Fruit fly (Drosophila melanogaster) whole organism, prepupa: ENCODE results near the gene CG18418.
A peak's percentile ranks its signal among the peaks of the same experiment; 100 is the strongest.

ENCODE experiments used
- CG11902 ChIP-seq: fragments of 200-800 bp; sonication (Bioruptor generic); optimal IDR thresholded peaks from 3 replicates; lab custom pipeline; 2016; ENCODE audit warnings: missing biosample characterization, missing genetic modification characterization
- CG6163 ChIP-seq: fragments of 200-800 bp; sonication (Bioruptor generic); IDR thresholded peaks from 3 replicates; pipeline ENCODE4 v1.3.6; 2022; ENCODE audit warnings: missing biosample characterization, missing genetic modification characterization
- CG6792 ChIP-seq: fragments of 200-800 bp; sonication (Bioruptor generic); optimal IDR thresholded peaks from 3 replicates; lab custom pipeline; 2016; ENCODE audit warnings: missing biosample characterization, missing genetic modification characterization
- CG8319 ChIP-seq: fragments of 200-800 bp; sonication (Bioruptor generic); optimal IDR thresholded peaks from 3 replicates; lab custom pipeline; 2016; ENCODE audit warnings: missing biosample characterization, missing genetic modification characterization
- Eip78C ChIP-seq: fragments of 200-800 bp; sonication (Bioruptor generic); peaks from one replicate; lab custom pipeline; 2016; ENCODE audit warnings: missing biosample characterization, missing genetic modification characterization
- Ets21C ChIP-seq: fragments of 200-800 bp; sonication (Bioruptor generic); optimal IDR thresholded peaks from 3 replicates; lab custom pipeline; 2016; ENCODE audit warnings: missing biosample characterization, missing genetic modification characterization
- Gug ChIP-seq: fragments of 200-800 bp; sonication (Bioruptor generic); IDR thresholded peaks from 2 replicates; pipeline ENCODE4 v1.3.6; 2022; ENCODE audit warnings: missing biosample characterization, missing genetic modification characterization
- OdsH ChIP-seq: fragments of 200-800 bp; sonication (Bioruptor generic); optimal IDR thresholded peaks from 3 replicates; lab custom pipeline; 2016; ENCODE audit warnings: missing biosample characterization, missing genetic modification characterization
- pdm3 ChIP-seq: fragments of 200-800 bp; sonication (Bioruptor generic); optimal IDR thresholded peaks from 3 replicates; lab custom pipeline; 2016; ENCODE audit warnings: missing biosample characterization, missing genetic modification characterization
- salr ChIP-seq, 2 experiments: fragments of 200-800 bp; sonication (Bioruptor generic); optimal IDR thresholded peaks; 3 replicates each; lab custom pipeline; 2016 to 2018; ENCODE audit warnings: missing biosample characterization in 2 of 2, missing genetic modification characterization in 2 of 2, mild to moderate bottlenecking in 1 of 2
- vri ChIP-seq: fragments of 200-800 bp; sonication (Bioruptor generic); optimal IDR thresholded peaks from 3 replicates; lab custom pipeline; 2016; ENCODE audit warnings: missing biosample characterization, mild to moderate bottlenecking, missing genetic modification characterization

- TF ChIP-seq OdsH (GFP tag; lab: Kevin White, UChicago) (no peak), Gug (GFP tag; lab: Robert Waterston, UW) (no peak), vri (GFP tag; lab: Kevin White, UChicago) (no peak), Eip78C (GFP tag; lab: Kevin White, UChicago) (no peak), CG11902 (no peak), CG6163 (GFP tag; lab: Robert Waterston, UW) (0 out of 3 replicates have a peak, but pooled peaks have one; percentile 9), pdm3 (GFP tag; lab: Kevin White, UChicago) (no peak), Ets21C (GFP tag; lab: Kevin White, UChicago) (no peak), salr (GFP tag; optimal IDR thresholded peaks at IDR 0.05; lab: Kevin White, UChicago) (no peak), CG6792 (GFP tag; lab: Kevin White, UChicago) (no peak), CG8319 (GFP tag; lab: Kevin White, UChicago) (no peak)
Measured at dm6 chr3L:4729805-4730204, 39.9 kb upstream of the CG18418 start.
